Fruit fly (Drosophila melanogaster): ENCODE data around the gene CG44005.

Gene CG44005

DNA sequence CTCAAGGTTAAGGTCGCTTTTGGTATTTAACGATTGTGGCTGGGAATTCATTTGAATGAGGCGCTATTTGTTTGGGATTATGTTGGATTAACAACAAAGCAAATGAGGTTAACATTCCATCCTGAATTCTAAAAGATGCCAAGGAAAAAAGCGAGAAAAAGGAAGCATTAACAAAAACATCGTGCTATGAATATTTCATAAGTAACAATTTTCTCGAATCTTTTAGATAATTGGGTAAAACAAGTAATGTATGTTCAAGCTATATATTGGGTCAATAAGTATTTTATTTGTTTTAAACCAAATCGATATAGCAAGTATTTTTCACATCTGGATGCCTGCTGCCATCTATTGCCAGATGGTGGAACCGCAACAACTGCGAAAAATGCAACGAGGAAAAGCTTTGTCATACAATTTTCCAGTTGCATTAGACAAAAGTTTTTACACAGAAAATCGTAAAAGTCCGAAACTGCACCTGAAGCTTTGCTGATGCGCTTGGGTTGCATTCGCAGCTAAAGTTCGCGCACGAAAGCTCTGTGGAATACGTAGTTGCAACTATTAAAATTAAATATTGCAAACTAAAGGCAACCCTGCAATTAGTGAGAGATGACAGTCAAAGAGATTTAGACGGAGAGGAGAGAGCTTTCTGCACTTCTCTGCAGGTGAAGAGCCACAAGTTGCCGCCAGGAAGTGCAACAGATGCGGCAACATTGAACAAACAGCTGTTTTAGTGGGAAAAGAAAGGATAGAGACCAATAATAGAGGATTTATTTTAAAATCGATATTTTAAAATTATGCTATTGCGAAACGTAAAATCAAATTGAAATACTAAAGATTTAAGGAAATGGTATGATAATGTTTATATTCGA, 39.2 kb downstream of the CG44005 start:
- TF ChIP-seq CG17801 (GFP tag; optimal IDR thresholded peaks at IDR 0.05; ENCODE audit: partially characterized antibody): no peak

DNA sequence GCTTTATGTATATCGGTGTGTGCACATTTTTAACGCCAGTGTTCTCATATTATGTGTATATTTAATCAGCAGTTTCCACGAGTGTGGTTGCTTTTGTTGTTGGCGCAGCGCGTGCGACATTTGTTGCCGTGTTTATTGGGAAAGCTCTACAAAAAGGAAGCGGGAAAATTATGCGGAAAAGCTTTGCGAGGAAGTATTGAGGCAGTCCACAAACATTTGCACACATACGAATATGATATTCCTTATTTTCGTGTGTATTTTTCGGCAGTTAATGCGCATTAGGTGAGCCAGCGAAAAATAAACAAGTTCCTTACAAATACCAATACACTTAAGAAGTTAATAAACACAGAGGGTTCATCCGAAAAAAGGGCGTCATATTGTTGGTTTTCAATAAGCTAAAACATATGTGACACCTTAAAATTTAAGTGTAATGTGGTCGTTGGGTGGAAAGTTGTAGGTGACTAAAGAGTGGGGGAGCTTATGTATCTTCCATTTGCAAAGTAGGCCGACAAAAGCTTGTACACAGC, 41.6 kb downstream of the CG44005 start:
- no peak for TF ChIP-seq CG17801 (GFP tag; optimal IDR thresholded peaks at IDR 0.05; ENCODE audit: partially characterized antibody)

DNA sequence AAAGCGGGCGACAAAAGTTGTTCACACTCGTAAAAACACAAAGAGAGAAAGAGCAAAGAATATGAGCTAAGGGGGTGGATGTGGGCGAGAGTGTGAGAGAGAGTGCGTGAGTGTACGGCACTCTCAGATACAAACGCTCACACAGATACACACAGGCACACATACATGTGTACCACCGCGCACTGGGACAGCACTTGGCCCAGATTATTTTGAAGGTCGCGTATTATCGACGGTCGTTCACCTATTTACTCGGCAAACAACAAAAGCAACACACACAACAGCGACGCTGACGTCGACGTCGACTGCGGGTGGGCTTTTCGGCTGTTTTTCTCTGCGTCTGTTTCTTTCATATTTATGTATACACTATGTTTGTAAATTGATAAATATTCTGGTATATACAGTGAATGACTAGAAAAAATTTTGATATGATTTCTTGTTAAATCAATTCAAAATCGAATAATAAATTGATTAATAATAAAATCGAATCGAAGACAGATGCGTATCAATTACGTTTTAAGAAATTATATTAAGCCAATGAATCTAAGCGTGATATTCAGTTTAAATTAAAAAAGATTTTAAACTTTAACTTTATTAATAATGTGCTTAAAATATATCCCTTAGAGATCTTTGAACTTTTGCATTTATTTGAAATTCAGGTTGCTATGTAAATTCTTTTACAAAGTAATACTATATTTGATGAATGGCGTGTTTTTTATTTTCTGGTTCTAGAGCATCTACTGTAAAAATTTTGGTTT, 42.2 kb downstream of the CG44005 start:
- no peak for TF ChIP-seq CG17801 (GFP tag; optimal IDR thresholded peaks at IDR 0.05; ENCODE audit: partially characterized antibody)

DNA sequence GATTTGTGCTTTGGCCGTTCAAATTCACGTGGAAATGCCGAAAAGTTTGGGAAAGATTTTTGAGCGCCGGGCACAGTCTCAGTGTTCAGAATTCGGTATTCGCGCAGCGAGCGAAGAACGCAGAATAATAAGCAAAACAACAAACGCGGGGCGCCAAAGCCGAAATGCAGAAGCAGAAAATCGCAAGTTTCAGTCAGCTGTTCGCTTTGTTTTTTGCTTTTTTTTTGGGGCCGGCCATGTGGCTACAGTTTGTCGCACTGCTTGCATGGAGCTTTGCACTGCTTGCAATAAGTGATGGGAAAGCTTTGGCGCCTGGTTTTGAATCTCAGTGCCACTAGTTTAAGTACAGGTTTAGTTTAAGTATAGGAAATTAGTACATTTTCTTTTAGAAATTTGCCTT, 46.0 kb downstream of the CG44005 start:
- peak; percentile 73 for TF ChIP-seq CG17801 (GFP tag; optimal IDR thresholded peaks at IDR 0.05; ENCODE audit: partially characterized antibody)

DNA sequence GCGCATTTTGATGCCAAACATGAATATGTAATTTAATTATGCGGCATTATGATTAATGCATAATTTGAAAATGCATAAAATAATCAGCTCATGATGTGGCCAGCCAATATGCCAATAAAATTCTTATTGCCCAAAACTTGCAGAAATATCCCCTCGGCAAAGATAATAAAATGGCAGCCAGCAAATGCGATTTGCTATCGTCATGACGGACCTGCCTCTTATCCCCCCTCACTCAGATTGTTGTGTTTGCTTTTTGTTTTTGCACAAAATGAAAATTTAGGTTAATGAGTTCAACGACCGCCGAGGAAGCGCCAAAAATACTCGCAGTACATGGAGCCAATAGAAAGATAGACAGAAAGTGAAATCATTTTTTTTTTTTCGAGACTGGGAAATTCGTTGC, 47.3 kb downstream of the CG44005 start:
- TF ChIP-seq CG17801 (GFP tag; optimal IDR thresholded peaks at IDR 0.05; ENCODE audit: partially characterized antibody): no peak

DNA sequence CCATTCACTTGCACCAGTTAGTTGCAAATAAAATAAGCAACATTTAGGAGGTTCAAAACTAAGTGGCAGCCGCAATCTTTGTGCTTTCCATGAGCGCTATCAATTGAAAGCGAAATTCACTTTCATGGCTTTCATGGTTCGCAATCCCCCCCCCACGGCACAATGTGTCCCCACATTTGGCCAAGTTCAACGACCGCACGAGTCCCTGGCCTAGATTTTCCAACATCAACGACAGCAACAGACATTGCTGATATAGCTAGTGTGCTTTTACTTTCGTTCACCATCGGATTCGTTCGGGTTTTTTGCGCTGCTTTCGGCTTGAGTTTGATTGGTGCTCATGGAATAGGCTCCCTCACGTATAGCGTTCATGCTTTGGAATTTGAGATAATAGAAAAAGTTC, 48.3 kb downstream of the CG44005 start:
- no peak for TF ChIP-seq CG17801 (GFP tag; optimal IDR thresholded peaks at IDR 0.05; ENCODE audit: partially characterized antibody)

DNA sequence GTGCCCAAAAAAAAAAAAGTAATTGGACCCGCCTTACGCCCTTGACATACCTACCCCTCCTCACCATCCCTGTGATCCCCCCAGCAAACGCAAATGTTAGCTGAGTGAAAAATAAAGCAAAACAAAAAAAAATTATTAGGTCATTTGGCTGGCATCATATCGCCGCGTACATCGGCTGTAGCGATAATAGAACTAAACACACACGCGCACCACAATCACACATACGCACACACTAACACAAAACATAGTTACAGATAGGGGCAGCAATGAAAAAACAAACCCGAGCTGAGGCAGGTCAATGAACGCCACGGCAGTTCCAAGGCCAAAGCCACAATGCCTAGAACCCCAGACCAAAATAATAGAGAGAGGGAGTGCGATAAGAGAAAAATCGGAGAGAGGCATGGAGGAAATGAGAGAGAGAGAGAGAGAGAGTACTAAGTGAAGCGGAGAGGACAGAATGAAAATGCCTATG, 49.4 kb downstream of the CG44005 start:
- no peak for TF ChIP-seq CG17801 (GFP tag; optimal IDR thresholded peaks at IDR 0.05; ENCODE audit: partially characterized antibody)

DNA sequence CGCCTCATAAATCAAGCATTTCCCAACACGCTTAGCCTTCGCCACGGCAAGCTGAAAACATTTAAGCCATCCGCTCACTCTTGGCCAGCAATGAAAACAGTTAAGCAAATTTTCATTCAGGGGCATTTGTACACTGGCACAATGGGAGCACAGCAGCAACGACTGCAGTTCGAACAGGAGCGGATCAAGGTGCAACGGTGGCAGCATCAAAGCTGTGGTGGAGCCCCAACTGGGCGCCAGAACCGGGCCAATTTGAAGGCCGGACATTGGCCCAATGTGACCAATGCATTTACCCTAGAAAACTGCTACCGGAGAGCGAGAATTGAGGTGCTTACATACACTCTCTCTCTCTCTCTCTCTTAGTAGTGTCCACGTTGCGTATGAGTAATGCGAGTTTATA, 50.0 kb downstream of the CG44005 start:
- TF ChIP-seq CG17801 (GFP tag; optimal IDR thresholded peaks at IDR 0.05; ENCODE audit: partially characterized antibody): no peak

DNA sequence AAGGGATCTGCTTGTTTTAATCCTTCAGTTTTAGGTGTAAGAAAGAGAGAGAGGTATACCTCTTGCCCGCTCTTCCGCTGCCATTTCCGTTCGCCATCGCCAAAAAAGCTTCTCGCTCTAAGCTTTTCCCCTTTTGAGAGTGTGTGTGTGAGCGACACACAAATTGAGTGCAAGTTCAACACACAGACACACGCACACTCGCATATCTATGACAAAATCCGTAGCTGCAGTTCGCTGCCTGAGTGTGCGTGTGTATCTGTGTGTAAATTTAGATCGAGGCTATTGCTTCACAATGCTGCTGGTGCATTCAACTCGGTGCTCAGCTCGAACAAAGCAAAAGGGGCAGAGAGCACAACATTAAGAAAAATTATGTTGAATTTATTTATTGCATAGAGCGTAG, 51.0 kb downstream of the CG44005 start:
- no peak for TF ChIP-seq CG17801 (GFP tag; optimal IDR thresholded peaks at IDR 0.05; ENCODE audit: partially characterized antibody)
